Fruit fly (Drosophila melanogaster) whole organism, wandering third instar larva: ENCODE data around the gene CG33947.

Experiments
- Abd-B ChIP-seq: fragments of >200 bp; optimal IDR thresholded peaks from 2 replicates; lab custom pipeline; 2017; ENCODE audit warnings: missing biosample characterization, missing genetic modification characterization
- CG32264 ChIP-seq: fragments of 200-800 bp; sonication (Bioruptor generic); optimal IDR thresholded peaks from 2 replicates; lab custom pipeline; 2016; ENCODE audit warnings: missing biosample characterization, missing genetic modification characterization
- CG9705 ChIP-seq: fragments of 200-800 bp; sonication (Bioruptor generic); optimal IDR thresholded peaks from 2 replicates; lab custom pipeline; 2018; ENCODE audit warnings: missing biosample characterization, mild to moderate bottlenecking, missing genetic modification characterization
- CrebA ChIP-seq: fragments of 200-800 bp; sonication (Bioruptor generic); optimal IDR thresholded peaks from 2 replicates; lab custom pipeline; 2016; ENCODE audit warnings: missing biosample characterization, mild to moderate bottlenecking, missing genetic modification characterization, borderline replicate concordance
- Dfd ChIP-seq: fragments of >200 bp; optimal IDR thresholded peaks from 2 replicates; lab custom pipeline; 2017; ENCODE audit warnings: missing biosample characterization, missing genetic modification characterization
- Dif ChIP-seq: fragments of 200-275, 200-300 bp; sonication (Bioruptor generic); optimal IDR thresholded peaks from 2 replicates; lab custom pipeline; 2018; ENCODE audit warnings: missing biosample characterization, missing genetic modification characterization; ENCODE audit not compliant: partially characterized antibody
- GATAd ChIP-seq: sonication (Bioruptor generic); optimal IDR thresholded peaks from 2 replicates; lab custom pipeline; 2016; ENCODE audit warnings: missing biosample characterization, missing genetic modification characterization
- HLH106 ChIP-seq: fragments of 200-800 bp; optimal IDR thresholded peaks from 3 replicates; lab custom pipeline; 2019; ENCODE audit warnings: missing biosample characterization, mild to moderate bottlenecking, missing genetic modification characterization, moderate library complexity
- Hnf4 ChIP-seq: fragments of 200-800 bp; sonication (Bioruptor generic); optimal IDR thresholded peaks from 2 replicates; lab custom pipeline; 2016; ENCODE audit warnings: missing biosample characterization, mild to moderate bottlenecking, missing genetic modification characterization
- Hr78 ChIP-seq: fragments of >200 bp; optimal IDR thresholded peaks from 2 replicates; lab custom pipeline; 2017; ENCODE audit warnings: missing biosample characterization, missing genetic modification characterization
- Hr83 ChIP-seq: fragments of 200-300 bp; sonication (Bioruptor generic); optimal IDR thresholded peaks from 2 replicates; lab custom pipeline; 2016; ENCODE audit warnings: missing biosample characterization, mild to moderate bottlenecking, missing genetic modification characterization, moderate library complexity; ENCODE audit not compliant: poor library complexity, severe bottlenecking
- Jra ChIP-seq: sonication (Bioruptor generic); optimal IDR thresholded peaks from 2 replicates; lab custom pipeline; 2016; ENCODE audit warnings: missing biosample characterization, missing genetic modification characterization
- Mio ChIP-seq: sonication (Bioruptor generic); optimal IDR thresholded peaks from 2 replicates; lab custom pipeline; 2016; ENCODE audit warnings: missing biosample characterization, missing genetic modification characterization
- Myc ChIP-seq: fragments of >200 bp; optimal IDR thresholded peaks from 2 replicates; lab custom pipeline; 2017
- N ChIP-seq: fragments of >200 bp; optimal IDR thresholded peaks from 2 replicates; lab custom pipeline; 2018; ENCODE audit warnings: missing biosample characterization, missing external identifiers, missing genetic modification characterization
- OdsH ChIP-seq: fragments of 200-800 bp; sonication (Bioruptor generic); optimal IDR thresholded peaks from 2 replicates; lab custom pipeline; 2016; ENCODE audit warnings: missing biosample characterization, mild to moderate bottlenecking, missing genetic modification characterization
- Rel ChIP-seq, 2 experiments: fragments of 200-800 bp; sonication (Bioruptor generic) in 1 of 2; optimal IDR thresholded peaks; 2 replicates in 1 of 2; 3 replicates in 1 of 2; lab custom pipeline; 2016 to 2019; ENCODE audit warnings: mild to moderate bottlenecking in 2 of 2, missing biosample characterization in 2 of 2, missing genetic modification characterization in 2 of 2, moderate library complexity in 1 of 2
- Sp1 ChIP-seq: fragments of 200-800 bp; sonication (Bioruptor generic); optimal IDR thresholded peaks from 3 replicates; lab custom pipeline; 2019; ENCODE audit warnings: missing biosample characterization, mild to moderate bottlenecking, missing genetic modification characterization, moderate library complexity
- Vsx2 ChIP-seq: fragments of 200-300, 225-300 bp; sonication (Bioruptor generic); optimal IDR thresholded peaks from 2 replicates; lab custom pipeline; 2018; ENCODE audit warnings: missing biosample characterization, missing genetic modification characterization; ENCODE audit not compliant: partially characterized antibody
- br ChIP-seq: fragments of 200-800 bp; sonication (Bioruptor generic); optimal IDR thresholded peaks from 2 replicates; lab custom pipeline; 2016; ENCODE audit warnings: missing biosample characterization, missing genetic modification characterization
- brk ChIP-seq: fragments of 200-800 bp; sonication (Bioruptor generic); optimal IDR thresholded peaks from 2 replicates; lab custom pipeline; 2016; ENCODE audit warnings: missing biosample characterization, mild to moderate bottlenecking, missing genetic modification characterization
- dl ChIP-seq, 2 experiments: fragments of 175-275, 200-275 bp in 1 of 2; fragments of 200-275 bp in 1 of 2; sonication (Bioruptor generic); optimal IDR thresholded peaks; lab custom pipeline; 2018; ENCODE audit warnings: mild to moderate bottlenecking in 2 of 2, missing biosample characterization in 2 of 2, missing genetic modification characterization in 2 of 2, moderate library complexity in 2 of 2; ENCODE audit not compliant: partially characterized antibody in 2 of 2, insufficient read depth in 1 of 2
- dmrt93B ChIP-seq: fragments of 200-800 bp; sonication (Bioruptor generic); optimal IDR thresholded peaks from 2 replicates; lab custom pipeline; 2018; ENCODE audit warnings: missing biosample characterization, mild to moderate bottlenecking, missing genetic modification characterization
- dsf ChIP-seq: sonication (Bioruptor generic); optimal IDR thresholded peaks from 2 replicates; lab custom pipeline; 2016; ENCODE audit warnings: missing biosample characterization, missing genetic modification characterization, borderline replicate concordance
- ey ChIP-seq: fragments of 200-800 bp; sonication (Bioruptor generic); optimal IDR thresholded peaks from 2 replicates; lab custom pipeline; 2016; ENCODE audit warnings: missing biosample characterization, missing genetic modification characterization
- foxo ChIP-seq, 2 experiments: fragments of 200-800 bp; sonication (Bioruptor generic); optimal IDR thresholded peaks; 2 replicates in 1 of 2; 3 replicates in 1 of 2; lab custom pipeline; 2016 to 2017; ENCODE audit warnings: missing biosample characterization in 2 of 2, missing genetic modification characterization in 2 of 2
- fru ChIP-seq: fragments of 200-800 bp; sonication (Bioruptor generic); optimal IDR thresholded peaks from 3 replicates; lab custom pipeline; 2016; ENCODE audit warnings: missing biosample characterization, mild to moderate bottlenecking, missing genetic modification characterization
- h ChIP-seq: fragments of 200-800 bp; sonication (Bioruptor generic); optimal IDR thresholded peaks from 3 replicates; lab custom pipeline; 2016; ENCODE audit warnings: missing biosample characterization, mild to moderate bottlenecking, missing genetic modification characterization
- jim ChIP-seq: fragments of 175-275, 200-325 bp; sonication (Bioruptor generic); optimal IDR thresholded peaks from 2 replicates; lab custom pipeline; 2016; ENCODE audit warnings: missing biosample characterization, mild to moderate bottlenecking, missing genetic modification characterization
- lola ChIP-seq: fragments of >200 bp; optimal IDR thresholded peaks from 2 replicates; lab custom pipeline; 2017; ENCODE audit warnings: missing biosample characterization, missing genetic modification characterization
- pan ChIP-seq: fragments of >200 bp; optimal IDR thresholded peaks from 2 replicates; lab custom pipeline; 2017
- psq ChIP-seq: fragments of 200-800 bp; sonication (Bioruptor generic); optimal IDR thresholded peaks from 3 replicates; lab custom pipeline; 2017; ENCODE audit warnings: missing biosample characterization, mild to moderate bottlenecking, missing genetic modification characterization, moderate library complexity
- rgr ChIP-seq: fragments of 200-800 bp; sonication (Bioruptor generic); optimal IDR thresholded peaks from 3 replicates; lab custom pipeline; 2016; ENCODE audit warnings: missing biosample characterization, mild to moderate bottlenecking, missing genetic modification characterization
- sage ChIP-seq: fragments of 200-800 bp; sonication (Bioruptor generic); optimal IDR thresholded peaks from 2 replicates; lab custom pipeline; 2016; ENCODE audit warnings: missing biosample characterization, mild to moderate bottlenecking, missing genetic modification characterization
- sv ChIP-seq: fragments of 200-800 bp; sonication (Bioruptor generic); optimal IDR thresholded peaks from 3 replicates; lab custom pipeline; 2016; ENCODE audit warnings: missing biosample characterization, missing genetic modification characterization
- tai ChIP-seq: sonication (Bioruptor generic); optimal IDR thresholded peaks from 2 replicates; lab custom pipeline; 2016; ENCODE audit warnings: missing biosample characterization, missing genetic modification characterization
- usp ChIP-seq: fragments of >200 bp; optimal IDR thresholded peaks from 2 replicates; lab custom pipeline; 2017; ENCODE audit warnings: missing biosample characterization, missing genetic modification characterization
- woc ChIP-seq: sonication (Bioruptor generic); optimal IDR thresholded peaks from 2 replicates; lab custom pipeline; 2016; ENCODE audit warnings: missing biosample characterization, mild to moderate bottlenecking, missing genetic modification characterization

Gene CG33947

DNA sequence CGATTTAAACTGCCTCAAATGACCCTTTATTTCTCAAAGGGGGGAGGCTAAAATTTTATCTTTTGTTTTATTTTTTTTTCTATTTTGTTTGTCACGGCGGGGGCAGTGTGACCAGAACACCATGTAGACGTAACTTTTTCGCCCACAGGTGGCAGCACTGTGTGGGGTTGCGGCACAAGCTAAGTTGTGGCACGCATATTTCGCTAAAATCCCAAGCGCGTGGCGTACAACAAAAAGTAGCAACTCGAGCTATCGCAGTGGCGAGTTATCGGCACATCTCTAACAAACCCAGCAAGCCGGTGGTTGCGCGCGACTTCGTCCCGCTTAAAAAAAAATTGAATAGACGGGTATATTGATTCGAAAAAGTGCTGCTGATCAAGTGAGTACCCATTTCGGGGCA lies 26.8 kb downstream of the CG33947 start, which contains the start of the genes Ufd1 and NaPi-III:
TSS of gene Ufd1 (minus strand) at position 129 of the 400 bp plus-strand sequence.
TSS of gene NaPi-III (plus strand) at position 261 of the 400 bp plus-strand sequence.
- no peak for TF ChIP-seq Mio (GFP tag; lab: Kevin White, UChicago)
- TF ChIP-seq h, result peak; percentile 43
- peak; percentile 21 for TF ChIP-seq HLH106
- no peak for TF ChIP-seq pan (lab: Kevin White, UChicago)
- no peak for TF ChIP-seq tai (GFP tag; lab: Kevin White, UChicago)
- TF ChIP-seq lola (GFP tag; lab: Kevin White, UChicago), result no peak
- TF ChIP-seq Sp1 (GFP tag; lab: Kevin White, UChicago), result peak; percentile 36
- TF ChIP-seq jim (GFP tag; lab: Kevin White, UChicago), result peak; percentile 81
- TF ChIP-seq Hr83, result peak; percentile 62
- TF ChIP-seq CG9705 (GFP tag; lab: Kevin White, UChicago), result no peak
- no peak for TF ChIP-seq CrebA (GFP tag; lab: Kevin White, UChicago)
- peak; percentile 51 for TF ChIP-seq Jra (GFP tag; lab: Kevin White, UChicago)
- no peak for TF ChIP-seq Dfd
- no peak for TF ChIP-seq sage
- no peak for TF ChIP-seq dmrt93B (GFP tag; lab: Kevin White, UChicago)
- no peak for TF ChIP-seq ey (GFP tag; lab: Kevin White, UChicago)
- no peak for TF ChIP-seq fru (GFP tag; lab: Kevin White, UChicago)
- TF ChIP-seq Vsx2 (GFP tag; lab: Kevin White, UChicago), result no peak
- no peak for TF ChIP-seq Rel (GFP tag; optimal IDR thresholded peaks at IDR 0.05; lab: Kevin White, UChicago)
- TF ChIP-seq Rel (tag; optimal IDR thresholded peaks at IDR 0.05; lab: Kevin White, UChicago), result peak; percentile 59
- peak; percentile 74 for TF ChIP-seq Myc (lab: Kevin White, UChicago)
- TF ChIP-seq OdsH, result no peak
- no peak for TF ChIP-seq dl (GFP tag; optimal IDR thresholded peaks at IDR 0.05; lab: Kevin White, UChicago; ENCODE audit: insufficient read depth in 1 of 2, partially characterized antibody in 2 of 2)
- TF ChIP-seq foxo (GFP tag; optimal IDR thresholded peaks at IDR 0.05; lab: Kevin White, UChicago), result peak in 1 of 2 experiments; percentile 30
- TF ChIP-seq rgr (GFP tag; lab: Kevin White, UChicago), result peak; percentile 29

DNA sequence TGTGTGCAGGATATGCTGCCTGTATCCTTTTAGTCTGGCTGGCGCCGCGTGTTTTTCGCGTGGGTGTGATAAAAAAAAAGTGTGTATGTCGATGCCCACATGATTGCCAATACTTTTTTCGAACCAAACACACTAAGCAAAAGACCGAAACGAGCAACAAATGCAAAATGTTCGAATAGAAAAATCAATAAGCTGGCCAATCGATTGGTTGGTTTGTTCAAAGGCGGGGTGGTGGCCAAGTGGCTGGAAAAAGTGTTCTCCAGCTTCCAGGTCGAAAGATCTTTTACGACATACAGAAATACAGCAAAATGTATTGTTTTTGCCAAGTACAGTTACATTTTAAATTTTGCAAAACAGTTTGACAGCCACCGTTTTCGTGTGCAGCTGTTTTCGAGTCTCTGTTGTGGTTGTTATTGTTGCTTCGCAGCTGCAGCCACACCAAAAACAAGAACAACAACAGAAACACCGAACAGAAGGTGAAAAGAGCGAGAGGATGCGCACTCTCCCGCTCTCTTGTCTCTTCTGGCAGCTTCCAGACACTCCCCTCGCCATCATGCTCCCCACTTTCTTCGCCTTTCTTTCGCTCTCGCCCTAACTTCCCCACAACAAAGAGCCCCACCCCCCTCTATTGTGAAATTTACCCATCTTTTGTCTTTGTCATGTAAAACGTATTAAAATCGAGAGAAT lies 27.4 kb downstream of the CG33947 start:
- TF ChIP-seq HLH106 (no peak), Mio (GFP tag; lab: Kevin White, UChicago) (no peak), h (no peak), Sp1 (GFP tag; lab: Kevin White, UChicago) (no peak), Vsx2 (GFP tag; lab: Kevin White, UChicago) (no peak), psq (GFP tag; lab: Kevin White, UChicago) (peak; percentile 45), br (GFP tag; lab: Kevin White, UChicago) (no peak), GATAd (GFP tag; lab: Kevin White, UChicago) (no peak), CG32264 (GFP tag; lab: Kevin White, UChicago) (no peak), usp (no peak), woc (GFP tag; lab: Kevin White, UChicago) (no peak), Jra (GFP tag; lab: Kevin White, UChicago) (no peak), Hr83 (no peak), fru (GFP tag; lab: Kevin White, UChicago) (no peak), Rel (GFP tag; optimal IDR thresholded peaks at IDR 0.05; lab: Kevin White, UChicago) (no peak), Rel (tag; optimal IDR thresholded peaks at IDR 0.05; lab: Kevin White, UChicago) (peak; percentile 3), dmrt93B (GFP tag; lab: Kevin White, UChicago) (no peak), dl (GFP tag; optimal IDR thresholded peaks at IDR 0.05; lab: Kevin White, UChicago; ENCODE audit: insufficient read depth in 1 of 2, partially characterized antibody in 2 of 2) (peak in 1 of 2 experiments; percentile 48), Dfd (no peak), N (GFP tag; lab: Kevin White, UChicago) (no peak), CrebA (GFP tag; lab: Kevin White, UChicago) (no peak), lola (GFP tag; lab: Kevin White, UChicago) (no peak), dsf (no peak), Dif (GFP tag; lab: Kevin White, UChicago) (peak; percentile 42), ey (GFP tag; lab: Kevin White, UChicago) (no peak), sage (no peak), pan (lab: Kevin White, UChicago) (no peak), Hr78 (no peak), foxo (GFP tag; optimal IDR thresholded peaks at IDR 0.05; lab: Kevin White, UChicago) (no peak), CG9705 (GFP tag; lab: Kevin White, UChicago) (no peak), brk (GFP tag; lab: Kevin White, UChicago) (no peak), Abd-B (GFP tag; lab: Kevin White, UChicago) (no peak), Hnf4 (GFP tag; lab: Kevin White, UChicago) (no peak), jim (GFP tag; lab: Kevin White, UChicago) (no peak), OdsH (no peak), Myc (lab: Kevin White, UChicago) (peak; percentile 43), sv (GFP tag; lab: Kevin White, UChicago) (no peak), tai (GFP tag; lab: Kevin White, UChicago) (no peak)
